Fruit fly (Drosophila melanogaster) whole organism, embryonic: ENCODE measurements around the gene yellow-e.
A peak's percentile ranks its signal among the peaks of the same experiment; 100 is the strongest.

ENCODE experiments used
- Awh ChIP-seq: fragments of 200-800 bp; sonication (Bioruptor generic); IDR thresholded peaks from 2 replicates; pipeline ENCODE4, ENCODE4 v1.3.6; 2022; ENCODE audit warnings: missing biosample characterization, missing genetic modification characterization
- B-H2 ChIP-seq: fragments of 200-800 bp; sonication (Bioruptor generic); optimal IDR thresholded peaks from 2 replicates; lab custom pipeline; 2018; ENCODE audit warnings: missing biosample characterization, mild to moderate bottlenecking, missing genetic modification characterization
- CG10209 ChIP-seq: fragments of 200-800 bp; sonication (Bioruptor generic); optimal IDR thresholded peaks from 3 replicates; lab custom pipeline; 2017; ENCODE audit warnings: missing biosample characterization, mild to moderate bottlenecking, missing genetic modification characterization, missing genetic modification reagents
- CG11085 ChIP-seq: fragments of 200-800 bp; sonication (Bioruptor generic); IDR thresholded peaks from 2 replicates; pipeline ENCODE4 v1.3.6; 2022; ENCODE audit warnings: missing biosample characterization, missing genetic modification characterization
- CG11504 ChIP-seq: fragments of 200-800 bp; sonication (Bioruptor generic); optimal IDR thresholded peaks from 3 replicates; lab custom pipeline; 2019; ENCODE audit warnings: missing biosample characterization, mild to moderate bottlenecking, missing genetic modification characterization, moderate library complexity
- CG12071 ChIP-seq: fragments of 200-800 bp; sonication (Bioruptor generic); optimal IDR thresholded peaks from 3 replicates; lab custom pipeline; 2018; ENCODE audit warnings: missing biosample characterization, mild to moderate bottlenecking, missing genetic modification characterization
- CG12659 ChIP-seq: fragments of 200-800 bp; sonication (Bioruptor generic); optimal IDR thresholded peaks from 3 replicates; lab custom pipeline; 2017; ENCODE audit warnings: mild to moderate bottlenecking, missing biosample characterization, missing genetic modification reagents, missing genetic modification characterization
- CG16815 ChIP-seq: fragments of 200-800 bp; sonication (Bioruptor generic); optimal IDR thresholded peaks from 3 replicates; lab custom pipeline; 2017; ENCODE audit warnings: missing biosample characterization, mild to moderate bottlenecking, missing genetic modification characterization
- CG18764 ChIP-seq: fragments of 200-800 bp; sonication (Bioruptor generic); optimal IDR thresholded peaks from 3 replicates; lab custom pipeline; 2016; ENCODE audit warnings: missing biosample characterization, missing genetic modification characterization
- CG2120 ChIP-seq: fragments of 200-800 bp; sonication (Bioruptor generic); optimal IDR thresholded peaks from 3 replicates; lab custom pipeline; 2016; ENCODE audit warnings: missing biosample characterization, missing genetic modification characterization
- CG2202 ChIP-seq: fragments of 200-800 bp; sonication (Bioruptor generic); optimal IDR thresholded peaks from 2 replicates; lab custom pipeline; 2018; ENCODE audit warnings: missing biosample characterization, mild to moderate bottlenecking, missing genetic modification characterization
- CG34224 ChIP-seq: fragments of 200-800 bp; sonication (Bioruptor generic); IDR thresholded peaks from 3 replicates; pipeline ENCODE4 v1.3.6; 2022; ENCODE audit warnings: missing biosample characterization, missing genetic modification characterization; ENCODE audit not compliant: partially characterized antibody
- CG3838 ChIP-seq: fragments of 200-800 bp; sonication (Bioruptor generic); optimal IDR thresholded peaks from 3 replicates; lab custom pipeline; 2016; ENCODE audit warnings: missing biosample characterization, missing genetic modification characterization
- CG6272 ChIP-seq: fragments of 200-800 bp; sonication (Bioruptor generic); IDR thresholded peaks from 2 replicates; pipeline ENCODE4 v1.3.6; 2022; ENCODE audit warnings: missing biosample characterization, missing genetic modification characterization
- CG6813 ChIP-seq: fragments of 200-800 bp; sonication (Bioruptor generic); optimal IDR thresholded peaks from 2 replicates; lab custom pipeline; 2017; ENCODE audit warnings: missing biosample characterization, missing genetic modification characterization, mild to moderate bottlenecking, moderate library complexity, missing genetic modification reagents
- CG7357 ChIP-seq: fragments of 200-800 bp; sonication (Bioruptor generic); IDR thresholded peaks from 3 replicates; pipeline ENCODE4 v1.3.6; 2022; ENCODE audit warnings: missing biosample characterization, missing genetic modification characterization
- CG7786 ChIP-seq: fragments of 200-800 bp; sonication (Bioruptor generic); optimal IDR thresholded peaks from 2 replicates; lab custom pipeline; 2016; ENCODE audit warnings: missing biosample characterization, missing genetic modification characterization
- CG8944 ChIP-seq: fragments of 200-800 bp; sonication (Bioruptor generic); optimal IDR thresholded peaks from 3 replicates; lab custom pipeline; 2016; ENCODE audit warnings: missing biosample characterization, missing genetic modification characterization
- D ChIP-seq, 2 experiments: fragments of 200-800 bp in 1 of 2; fragments of >200 bp in 1 of 2; sonication (Bioruptor generic) in 1 of 2; optimal IDR thresholded peaks; 2 replicates in 1 of 2; 3 replicates in 1 of 2; lab custom pipeline; 2017; ENCODE audit warnings: mild to moderate bottlenecking in 1 of 2, missing biosample characterization in 1 of 2, missing genetic modification characterization in 1 of 2, missing genetic modification reagents in 1 of 2
- HLH3B ChIP-seq: fragments of 200-800 bp; sonication (Bioruptor generic); IDR thresholded peaks from 2 replicates; pipeline ENCODE4 v1.3.6; 2022; ENCODE audit warnings: missing biosample characterization, missing genetic modification characterization
- Hr51 ChIP-seq, 2 experiments: fragments of 200-800 bp; sonication (Bioruptor generic); optimal IDR thresholded peaks; 2 replicates in 1 of 2; 3 replicates in 1 of 2; lab custom pipeline; 2016 to 2018; ENCODE audit warnings: missing biosample characterization in 2 of 2, missing genetic modification characterization in 2 of 2, mild to moderate bottlenecking in 1 of 2, moderate library complexity in 1 of 2
- NFAT ChIP-seq: fragments of 200-800 bp; sonication (Bioruptor generic); IDR thresholded peaks from 2 replicates; pipeline ENCODE4 v1.3.6; 2022; ENCODE audit warnings: missing biosample characterization, missing genetic modification characterization
- Nf-YA ChIP-seq: fragments of 200-800 bp; sonication (Bioruptor generic); IDR thresholded peaks from 2 replicates; pipeline ENCODE4 v1.3.6; 2022; ENCODE audit warnings: missing biosample characterization, missing genetic modification characterization
- NfI ChIP-seq: fragments of 200-800 bp; sonication (Bioruptor generic); optimal IDR thresholded peaks from 3 replicates; lab custom pipeline; 2018; ENCODE audit warnings: missing biosample characterization, mild to moderate bottlenecking, missing genetic modification characterization, moderate library complexity
- Oli ChIP-seq: fragments of 200-800 bp; sonication (Bioruptor generic); optimal IDR thresholded peaks from 2 replicates; lab custom pipeline; 2018; ENCODE audit warnings: missing biosample characterization, mild to moderate bottlenecking, missing genetic modification characterization, moderate library complexity
- Sin3A ChIP-seq: fragments of >200 bp; optimal IDR thresholded peaks from 2 replicates; lab custom pipeline; 2018
- ac ChIP-seq: fragments of 200-800 bp; sonication (Bioruptor generic); optimal IDR thresholded peaks from 3 replicates; lab custom pipeline; 2017; ENCODE audit warnings: missing biosample characterization, mild to moderate bottlenecking, missing genetic modification characterization
- al ChIP-seq: fragments of 200-800 bp; sonication (Bioruptor generic); IDR thresholded peaks from 2 replicates; pipeline ENCODE4 v1.3.6; 2022; ENCODE audit warnings: missing biosample characterization, missing genetic modification characterization
- ap ChIP-seq: fragments of 200-800 bp; sonication (Bioruptor generic); IDR thresholded peaks from 2 replicates; pipeline ENCODE4 v1.3.6; 2022; ENCODE audit warnings: missing biosample characterization, missing genetic modification characterization
- bsh ChIP-seq, 2 experiments: fragments of 200-800 bp; sonication (Bioruptor generic); optimal IDR thresholded peaks; 2 replicates each; lab custom pipeline; 2017 to 2018; ENCODE audit warnings: mild to moderate bottlenecking in 2 of 2, missing biosample characterization in 2 of 2, missing genetic modification characterization in 2 of 2, moderate library complexity in 1 of 2
- cad ChIP-seq: fragments of >200 bp; optimal IDR thresholded peaks from 2 replicates; lab custom pipeline; 2017; ENCODE audit warnings: missing biosample characterization, missing genetic modification characterization
- cas ChIP-seq: fragments of 200-800 bp; sonication (Bioruptor generic); IDR thresholded peaks from 2 replicates; pipeline ENCODE4 v1.3.6; 2022; ENCODE audit warnings: missing biosample characterization, missing genetic modification characterization
- chif ChIP-seq, 2 experiments: fragments of 200-800 bp; sonication (Bioruptor generic); optimal IDR thresholded peaks; 3 replicates each; lab custom pipeline; 2016; ENCODE audit warnings: missing biosample characterization in 2 of 2, missing genetic modification characterization in 2 of 2
- dysf ChIP-seq: fragments of 200-800 bp; sonication (Bioruptor generic); IDR thresholded peaks from 3 replicates; pipeline ENCODE4 v1.3.6; 2022; ENCODE audit warnings: missing biosample characterization, missing genetic modification characterization
- gem ChIP-seq: fragments of 200-800 bp; sonication (Bioruptor generic); optimal IDR thresholded peaks from 2 replicates; lab custom pipeline; 2019; ENCODE audit warnings: missing biosample characterization, mild to moderate bottlenecking, missing genetic modification characterization, moderate library complexity
- grau ChIP-seq: fragments of 200-800 bp; optimal IDR thresholded peaks from 3 replicates; lab custom pipeline; 2019; ENCODE audit warnings: missing biosample characterization, mild to moderate bottlenecking, missing genetic modification characterization, moderate library complexity
- hbn ChIP-seq: fragments of 200-800 bp; sonication (Bioruptor generic); IDR thresholded peaks from 2 replicates; pipeline ENCODE4 v1.3.6; 2022; ENCODE audit warnings: missing biosample characterization, missing genetic modification characterization; ENCODE audit not compliant: partially characterized antibody
- inv ChIP-seq: fragments of 200-800 bp; sonication (Bioruptor generic); IDR thresholded peaks from 2 replicates; pipeline ENCODE4 v1.3.6; 2022; ENCODE audit warnings: missing biosample characterization, missing genetic modification characterization; ENCODE audit not compliant: partially characterized antibody
- jing ChIP-seq: fragments of 200-800 bp; sonication (Bioruptor generic); optimal IDR thresholded peaks from 2 replicates; lab custom pipeline; 2018; ENCODE audit warnings: missing biosample characterization, mild to moderate bottlenecking, missing genetic modification characterization
- klu ChIP-seq: fragments of 200-800 bp; sonication (Bioruptor generic); IDR thresholded peaks from 2 replicates; pipeline ENCODE4 v1.3.6; 2022; ENCODE audit warnings: missing biosample characterization, missing genetic modification characterization
- lab ChIP-seq: fragments of 200-800 bp; sonication (Bioruptor generic); optimal IDR thresholded peaks from 3 replicates; lab custom pipeline; 2017; ENCODE audit warnings: missing biosample characterization, missing genetic modification characterization, mild to moderate bottlenecking, moderate library complexity, missing genetic modification reagents
- mirr ChIP-seq: fragments of 200-800 bp; sonication (Bioruptor generic); optimal IDR thresholded peaks from 3 replicates; lab custom pipeline; 2018; ENCODE audit warnings: missing biosample characterization, mild to moderate bottlenecking, missing genetic modification characterization
- oc ChIP-seq: fragments of 200-800 bp; sonication (Bioruptor generic); optimal IDR thresholded peaks from 2 replicates; lab custom pipeline; 2018; ENCODE audit warnings: missing biosample characterization, mild to moderate bottlenecking, missing genetic modification characterization, moderate library complexity
- odd ChIP-seq: fragments of 200-800 bp; sonication (Bioruptor generic); optimal IDR thresholded peaks from 2 replicates; lab custom pipeline; 2017; ENCODE audit warnings: missing biosample characterization, mild to moderate bottlenecking, missing genetic modification characterization
- pnt ChIP-seq: fragments of 200-800 bp; sonication (Bioruptor generic); optimal IDR thresholded peaks from 3 replicates; lab custom pipeline; 2016; ENCODE audit warnings: missing biosample characterization, missing genetic modification characterization
- ranshi ChIP-seq: fragments of 200-800 bp; sonication (Bioruptor generic); IDR thresholded peaks from 2 replicates; pipeline ENCODE4 v1.3.6; 2022; ENCODE audit warnings: missing biosample characterization, missing genetic modification characterization
- rib ChIP-seq: fragments of 200-800 bp; sonication (Bioruptor generic); IDR thresholded peaks from 2 replicates; pipeline ENCODE4 v1.3.6; 2022; ENCODE audit warnings: missing biosample characterization, missing genetic modification characterization
- slbo ChIP-seq: fragments of 200-800 bp; sonication (Bioruptor generic); IDR thresholded peaks from 2 replicates; pipeline ENCODE4 v1.3.6; 2022; ENCODE audit warnings: missing biosample characterization, missing genetic modification characterization
- sna ChIP-seq: fragments of 200-800 bp; sonication (Bioruptor generic); IDR thresholded peaks from 2 replicates; pipeline ENCODE4 v1.3.6; 2022; ENCODE audit warnings: missing biosample characterization, missing genetic modification characterization; ENCODE audit not compliant: partially characterized antibody
- tio ChIP-seq: fragments of 200-800 bp; sonication (Bioruptor generic); optimal IDR thresholded peaks from 2 replicates; lab custom pipeline; 2017; ENCODE audit warnings: missing biosample characterization, missing genetic modification characterization, inconsistent platforms

The yellow-e gene

DNA sequence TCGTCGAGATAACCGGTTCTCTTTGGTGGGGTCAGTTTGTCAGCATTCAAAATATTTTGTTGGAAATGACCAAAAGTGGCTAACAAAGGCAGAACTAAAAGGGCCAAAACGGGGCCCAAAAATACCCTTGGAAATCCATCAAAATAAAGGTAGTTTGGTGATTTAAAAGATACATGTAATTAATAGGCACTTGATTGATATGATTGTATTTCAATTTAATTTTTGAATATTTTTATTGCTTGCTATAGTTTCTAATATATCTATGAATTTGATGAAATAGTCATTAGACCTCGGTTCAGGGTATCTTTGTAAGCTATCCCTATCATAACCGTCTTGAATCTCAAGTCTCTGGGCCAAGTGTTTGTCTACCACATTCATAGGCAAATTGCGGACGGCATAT, 38.9 kb upstream of the yellow-e start (continued):
- TF ChIP-seq bsh (GFP tag; optimal IDR thresholded peaks at IDR 0.05; lab: Kevin White, UChicago): peak in 1 of 2 experiments; percentile 78
- TF ChIP-seq CG7786: peak; percentile 62
- peak; percentile 56 for TF ChIP-seq CG11085 (GFP tag; lab: Robert Waterston, UW)
- TF ChIP-seq Nf-YA (GFP tag; lab: Robert Waterston, UW): no peak
- peak; percentile 29 for TF ChIP-seq odd (GFP tag; lab: Kevin White, UChicago)
- peak; percentile 32 for TF ChIP-seq CG8944 (GFP tag; lab: Kevin White, UChicago)
- TF ChIP-seq Sin3A: no peak
- peak; percentile 85 for TF ChIP-seq ranshi (GFP tag; lab: Robert Waterston, UW)
- peak; percentile 59 for TF ChIP-seq Awh (GFP tag; lab: Robert Waterston, UW)
- TF ChIP-seq dysf (GFP tag; lab: Robert Waterston, UW): peak; percentile 87
- TF ChIP-seq CG2120 (GFP tag; lab: Kevin White, UChicago): peak; percentile 86
- TF ChIP-seq CG12071 (GFP tag; lab: Kevin White, UChicago): peak; percentile 11
- peak; percentile 81 for TF ChIP-seq lab (GFP tag; lab: Kevin White, UChicago)
- TF ChIP-seq hbn: no peak
- peak; percentile 80 for TF ChIP-seq al (GFP tag; lab: Robert Waterston, UW)
- TF ChIP-seq HLH3B: peak; percentile 75
- peak; percentile 61 for TF ChIP-seq CG10209 (GFP tag; lab: Kevin White, UChicago)
- TF ChIP-seq ac (GFP tag; lab: Kevin White, UChicago): no peak
- TF ChIP-seq CG34224 (GFP tag; lab: Robert Waterston, UW): no peak
- peak; percentile 56 for TF ChIP-seq oc (tag; lab: Kevin White, UChicago)
- TF ChIP-seq CG16815 (GFP tag; lab: Kevin White, UChicago): no peak
- TF ChIP-seq CG12659: no peak
- TF ChIP-seq CG3838: no peak
- TF ChIP-seq klu (GFP tag; lab: Robert Waterston, UW): peak; percentile 67
- peak; percentile 80 for TF ChIP-seq grau (tag; lab: Kevin White, UChicago)
- TF ChIP-seq CG6272 (GFP tag; lab: Robert Waterston, UW): peak; percentile 50; the same call in 1 of the 2 replicates
- TF ChIP-seq B-H2: peak; percentile 5
- no peak for TF ChIP-seq cad
- peak; percentile 64; the same call in 1 of the 2 replicates for TF ChIP-seq cas
- TF ChIP-seq Hr51 (GFP tag; optimal IDR thresholded peaks at IDR 0.05; lab: Kevin White, UChicago): peak in 1 of 2 experiments; percentile 67
- TF ChIP-seq NfI: peak; percentile 62
- peak; percentile 30 for TF ChIP-seq CG6813 (GFP tag; lab: Kevin White, UChicago)
- no peak for TF ChIP-seq mirr (GFP tag; lab: Kevin White, UChicago)
- no peak for TF ChIP-seq CG11504
- TF ChIP-seq jing (GFP tag; lab: Kevin White, UChicago): peak; percentile 12
- peak; percentile 85 for TF ChIP-seq slbo
- peak; percentile 56 for TF ChIP-seq rib (GFP tag; lab: Robert Waterston, UW)
- peak; percentile 71 for TF ChIP-seq NFAT (GFP tag; lab: Robert Waterston, UW)
- TF ChIP-seq CG18764: no peak
- TF ChIP-seq Oli (tag; lab: Kevin White, UChicago): peak; percentile 72
- TF ChIP-seq ap (GFP tag; lab: Robert Waterston, UW): peak; percentile 43; the same call in 1 of the 2 replicates
- TF ChIP-seq pnt: peak; percentile 36
- no peak for TF ChIP-seq D (optimal IDR thresholded peaks at IDR 0.05; lab: Kevin White, UChicago)
- peak; percentile 49 for TF ChIP-seq D (GFP tag; optimal IDR thresholded peaks at IDR 0.05; lab: Kevin White, UChicago)
- TF ChIP-seq gem (tag; lab: Kevin White, UChicago): peak; percentile 87
- no peak for TF ChIP-seq CG2202 (tag; lab: Kevin White, UChicago)
- peak; percentile 30 for TF ChIP-seq tio
- TF ChIP-seq CG7357 (GFP tag; lab: Robert Waterston, UW): peak; percentile 58; the same call in 1 of the 3 replicates
- TF ChIP-seq sna: no peak
- TF ChIP-seq inv (GFP tag; lab: Robert Waterston, UW): no peak
- peak in 1 of 2 experiments; percentile 48 for TF ChIP-seq chif (GFP tag; optimal IDR thresholded peaks at IDR 0.05; lab: Kevin White, UChicago)
